Worm (Caenorhabditis elegans): ENCODE results near the gene C47E12.9.

Gene C47E12.9

DNA sequence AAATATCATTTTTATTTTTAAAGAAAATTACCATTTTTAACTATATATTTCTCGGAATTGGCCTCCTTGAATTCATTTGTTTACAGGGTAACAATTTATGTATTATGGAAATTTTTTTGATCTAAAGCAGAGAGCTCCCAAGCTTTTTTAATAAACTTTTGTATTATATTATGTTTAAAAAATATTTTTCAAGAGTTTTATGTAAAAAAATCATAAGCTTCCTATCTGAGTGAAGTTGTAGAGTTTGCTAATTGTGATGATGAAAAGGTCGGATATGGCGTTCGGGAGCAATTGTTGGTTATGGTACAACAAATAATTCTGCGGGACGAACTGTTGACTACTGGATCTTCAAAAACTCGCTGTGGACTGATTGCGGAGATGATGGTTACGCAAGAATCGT is 46.8 kb downstream of the C47E12.9 start, which contains the start of gene F44D12.19:
Gene F44D12.19 (plus strand): TSS at position 301 of the 400 bp plus-strand sequence.
- TF ChIP-seq F16B12.6 (tag; optimal IDR thresholded peaks at IDR 0.05) (no peak), pax-3 (tag; optimal IDR thresholded peaks at IDR 0.05) (no peak), nhr-76 (tag; optimal IDR thresholded peaks at IDR 0.05) (no peak), efl-3 (GFP tag; optimal IDR thresholded peaks at IDR 0.05) (no peak), nhr-71 (tag; optimal IDR thresholded peaks at IDR 0.05) (no peak), nhr-90 (tag; optimal IDR thresholded peaks at IDR 0.05; ENCODE audit: poor library complexity) (no peak), vab-15 (tag; optimal IDR thresholded peaks at IDR 0.05) (no peak), alr-1 (tag; optimal IDR thresholded peaks at IDR 0.05; ENCODE audit: borderline replicate concordance) (no peak), mep-1 (tag; optimal IDR thresholded peaks at IDR 0.05) (no peak), dpl-1 (GFP tag; optimal IDR thresholded peaks at IDR 0.05) (no peak), snu-23 (GFP tag; optimal IDR thresholded peaks at IDR 0.05) (no peak), lin-39 (tag; optimal IDR thresholded peaks at IDR 0.05) (no peak), nhr-28 (tag; optimal IDR thresholded peaks at IDR 0.05) (no peak), unc-30 (tag; optimal IDR thresholded peaks at IDR 0.05) (no peak), unc-98 (GFP tag; IDR thresholded peaks at IDR 0.05) (no peak), elt-3 (tag; optimal IDR thresholded peaks at IDR 0.05) (no peak), ceh-90 (tag; optimal IDR thresholded peaks at IDR 0.05) (no peak), ces-1 (GFP tag; optimal IDR thresholded peaks at IDR 0.05) (no peak)

DNA sequence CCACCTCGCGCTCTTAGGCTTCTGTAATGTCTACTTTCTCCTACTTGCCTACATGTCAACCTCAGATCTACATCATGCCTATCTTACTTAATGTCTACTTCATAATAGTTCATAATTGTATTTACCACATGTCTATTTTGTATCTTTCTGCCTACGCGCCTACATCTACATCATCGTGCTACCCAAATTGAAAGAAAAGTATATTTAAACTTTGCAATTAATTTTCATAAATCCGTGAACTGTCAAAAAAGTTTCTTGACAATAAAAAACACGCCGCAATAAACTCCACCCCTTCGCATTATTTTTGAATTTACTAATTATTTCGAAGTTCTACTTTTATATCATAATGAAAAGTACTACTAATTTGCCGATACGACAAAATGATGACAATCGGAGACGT is 48.5 kb downstream of the C47E12.9 start, which contains the start of gene F44D12.8:
Gene F44D12.8 (plus strand): TSS at position 301 of the 400 bp plus-strand sequence.
- TF ChIP-seq elt-2 (tag; optimal IDR thresholded peaks at IDR 0.05) (no peak), fkh-10 (GFP tag; optimal IDR thresholded peaks at IDR 0.05) (no peak), unc-62 (GFP tag; optimal IDR thresholded peaks at IDR 0.05) (no peak), ceh-8 (GFP tag; optimal IDR thresholded peaks at IDR 0.05) (no peak), grh-1 (GFP tag; IDR thresholded peaks at IDR 0.05) (no peak)

Measured in whole organism, L1 larva.